Fruit fly (Drosophila melanogaster): ENCODE measurements around the gene up.

Gene up

dm6 chrX:13634254-13634999, 32.0 kb upstream of the up start (continued):
- TF ChIP-seq knrl (GFP tag; IDR thresholded peaks at IDR 0.05; ENCODE audit: partially characterized antibody) = no peak
- peak; percentile 48; the same call in 1 of the 2 replicates for TF ChIP-seq CG11247 (GFP tag; IDR thresholded peaks at IDR 0.05)
- TF ChIP-seq nmo (GFP tag; optimal IDR thresholded peaks at IDR 0.05) = peak; percentile 19
- peak; percentile 65 for TF ChIP-seq CG6765 (GFP tag; optimal IDR thresholded peaks at IDR 0.05)
- peak; percentile 39; the same call in 1 of the 2 replicates for TF ChIP-seq Ptx1 (GFP tag; IDR thresholded peaks at IDR 0.05)
- TF ChIP-seq CG17912 (GFP tag; optimal IDR thresholded peaks at IDR 0.05) = peak; percentile 66
- TF ChIP-seq klu (GFP tag; IDR thresholded peaks at IDR 0.05) = peak; percentile 57; the same call in 1 of the 2 replicates
- TF ChIP-seq sisA (GFP tag; IDR thresholded peaks at IDR 0.05) = no peak
- no peak for TF ChIP-seq CG5953 (GFP tag; IDR thresholded peaks at IDR 0.05)
- TF ChIP-seq Tbp (GFP tag; optimal IDR thresholded peaks at IDR 0.05) = no peak
- peak; percentile 7 for TF ChIP-seq CG16863 (GFP tag; optimal IDR thresholded peaks at IDR 0.05)
- TF ChIP-seq wdn (GFP tag; IDR thresholded peaks at IDR 0.05) = no peak; the same call in 1 of the 2 replicates
- no peak for TF ChIP-seq Spps (tag; optimal IDR thresholded peaks at IDR 0.05)
- peak; percentile 18 for TF ChIP-seq ac (GFP tag; optimal IDR thresholded peaks at IDR 0.05)
- no peak for TF ChIP-seq CG7745 (tag; optimal IDR thresholded peaks at IDR 0.05)
- no peak for TF ChIP-seq stc (GFP tag; IDR thresholded peaks at IDR 0.05)
- TF ChIP-seq lilli (GFP tag; optimal IDR thresholded peaks at IDR 0.05) = peak; percentile 69
- no peak for TF ChIP-seq CG17829 (tag; optimal IDR thresholded peaks at IDR 0.05)
- peak; percentile 40 for TF ChIP-seq CG2875 (GFP tag; optimal IDR thresholded peaks at IDR 0.05)
- peak; percentile 53 for TF ChIP-seq ash1 (GFP tag; optimal IDR thresholded peaks at IDR 0.05)
- TF ChIP-seq CG31365 (tag; optimal IDR thresholded peaks at IDR 0.05) = peak; percentile 35
- TF ChIP-seq sc (optimal IDR thresholded peaks at IDR 0.05) = no peak
- TF ChIP-seq sc (GFP tag; optimal IDR thresholded peaks at IDR 0.05) = no peak
- no peak for TF ChIP-seq CG8359 (GFP tag; optimal IDR thresholded peaks at IDR 0.05; ENCODE audit: borderline replicate concordance)
- TF ChIP-seq zfh1 (GFP tag; IDR thresholded peaks at IDR 0.05) = 0 out of 3 replicates have a peak, but pooled peaks have one; percentile 24
- TF ChIP-seq NK7.1 (GFP tag; optimal IDR thresholded peaks at IDR 0.05) = no peak
- TF ChIP-seq CG4820 (GFP tag; optimal IDR thresholded peaks at IDR 0.05) = no peak
- TF ChIP-seq sob (GFP tag; IDR thresholded peaks at IDR 0.05) = peak; percentile 30; the same call in 1 of the 2 replicates
- peak; percentile 3 for TF ChIP-seq CG33557 (GFP tag; optimal IDR thresholded peaks at IDR 0.05)
- TF ChIP-seq Bteb2 (GFP tag; optimal IDR thresholded peaks at IDR 0.05) = peak; percentile 19
- peak; percentile 45 for TF ChIP-seq Side (GFP tag; optimal IDR thresholded peaks at IDR 0.05)
- TF ChIP-seq CG34376 (GFP tag; optimal IDR thresholded peaks at IDR 0.05) = peak; percentile 90
- peak; percentile 35 for TF ChIP-seq da (GFP tag; optimal IDR thresholded peaks at IDR 0.05)
- TF ChIP-seq CG12219 (GFP tag; optimal IDR thresholded peaks at IDR 0.05) = peak; percentile 13
- 0 out of 2 replicates have a peak, but pooled peaks have one; percentile 17 for TF ChIP-seq Drgx (GFP tag; IDR thresholded peaks at IDR 0.05)
- no peak for TF ChIP-seq BEAF-32 (GFP tag; optimal IDR thresholded peaks at IDR 0.05)
- no peak for TF ChIP-seq CG10366 (GFP tag; IDR thresholded peaks at IDR 0.05)
- TF ChIP-seq CG9876 (GFP tag; optimal IDR thresholded peaks at IDR 0.05) = peak; percentile 14
- TF ChIP-seq bowl (GFP tag; IDR thresholded peaks at IDR 0.05) = no peak
- peak; percentile 43 to 55 for TF ChIP-seq Pdp1 (GFP tag; optimal IDR thresholded peaks at IDR 0.05)
- TF ChIP-seq z (GFP tag; IDR thresholded peaks at IDR 0.05) = peak; percentile 61; the same call in 1 of the 3 replicates
- TF ChIP-seq CG15601 (tag; optimal IDR thresholded peaks at IDR 0.05) = peak; percentile 35
- no peak for TF ChIP-seq btn (GFP tag; optimal IDR thresholded peaks at IDR 0.05)
- peak; percentile 24 for TF ChIP-seq CG18764 (GFP tag; optimal IDR thresholded peaks at IDR 0.05)
- peak; percentile 20 for TF ChIP-seq CG12942 (GFP tag; optimal IDR thresholded peaks at IDR 0.05)
- TF ChIP-seq ken (GFP tag; IDR thresholded peaks at IDR 0.05) = no peak
- TF ChIP-seq CoRest (tag; optimal IDR thresholded peaks at IDR 0.05) = peak; percentile 23
- peak; percentile 47 for TF ChIP-seq Hand (GFP tag; optimal IDR thresholded peaks at IDR 0.05)
